Fruit fly (Drosophila melanogaster): Measurements from ENCODE around the gene C15.

Gene C15

DNA sequence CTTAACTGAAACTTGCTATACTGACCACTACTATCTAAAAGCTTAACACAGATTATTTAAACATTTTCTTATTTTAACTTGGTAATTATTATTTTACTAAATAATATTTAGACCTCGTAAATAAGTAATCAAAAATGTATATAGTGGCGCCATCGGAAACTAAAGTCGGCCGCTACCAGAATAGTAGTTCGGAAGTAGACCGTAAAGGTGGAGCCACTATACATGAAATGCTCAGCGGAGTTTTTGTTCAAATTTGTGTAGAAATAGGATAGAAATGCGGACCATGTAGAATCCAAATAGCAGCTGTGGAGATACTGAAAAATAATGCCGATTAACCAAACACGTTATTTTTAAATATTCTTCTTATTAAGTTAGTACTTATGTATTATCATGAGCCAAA is 20.4 kb downstream of the C15 start (continued):
- peak; percentile 98 for TF ChIP-seq HmgZ (tag; optimal IDR thresholded peaks at IDR 0.05)
- TF ChIP-seq Sox100B (GFP tag; optimal IDR thresholded peaks at IDR 0.05) = peak; percentile 94
- peak; percentile 96 for TF ChIP-seq Dip3 (GFP tag; optimal IDR thresholded peaks at IDR 0.05)
- peak; percentile 96 for TF ChIP-seq Hey (tag; optimal IDR thresholded peaks at IDR 0.05)
- TF ChIP-seq repo (GFP tag; optimal IDR thresholded peaks at IDR 0.05) = peak; percentile 98
- peak; percentile 99 for TF ChIP-seq CG8290 (GFP tag; optimal IDR thresholded peaks at IDR 0.05)
- peak; percentile 96 to 99 for TF ChIP-seq CG8290 (tag; optimal IDR thresholded peaks at IDR 0.05)
- TF ChIP-seq CG12071 (GFP tag; optimal IDR thresholded peaks at IDR 0.05) = peak; percentile 98
- peak; percentile 36 for TF ChIP-seq CG15479 (GFP tag; optimal IDR thresholded peaks at IDR 0.05)
- peak; percentile 99 for TF ChIP-seq Camta (GFP tag; optimal IDR thresholded peaks at IDR 0.05)
- TF ChIP-seq CG18011 (GFP tag; optimal IDR thresholded peaks at IDR 0.05) = peak; percentile 92
- TF ChIP-seq CG10321 (GFP tag; IDR thresholded peaks at IDR 0.05) = peak; percentile 87
- peak; percentile 95 for TF ChIP-seq pnt (GFP tag; optimal IDR thresholded peaks at IDR 0.05)
- TF ChIP-seq CG8944 (GFP tag; optimal IDR thresholded peaks at IDR 0.05) = peak; percentile 98
- peak; percentile 100 for TF ChIP-seq CG9817 (tag; optimal IDR thresholded peaks at IDR 0.05)
- peak; percentile 99 for TF ChIP-seq CTCF (GFP tag; optimal IDR thresholded peaks at IDR 0.05)
- TF ChIP-seq Stat92E (GFP tag; optimal IDR thresholded peaks at IDR 0.05) = peak in 1 of 3 experiments; percentile 3
- peak; percentile 97 for TF ChIP-seq pb (GFP tag; optimal IDR thresholded peaks at IDR 0.05)
- TF ChIP-seq CG12391 (tag; optimal IDR thresholded peaks at IDR 0.05) = peak; percentile 98
- TF ChIP-seq run (tag; optimal IDR thresholded peaks at IDR 0.05) = peak; percentile 80
- TF ChIP-seq CG1602 (GFP tag; optimal IDR thresholded peaks at IDR 0.05) = peak; percentile 98
- peak; percentile 99 for TF ChIP-seq CG6813 (GFP tag; optimal IDR thresholded peaks at IDR 0.05)
- TF ChIP-seq Dref (GFP tag; IDR thresholded peaks at IDR 0.05) = peak; percentile 55
- peak; percentile 97 for TF ChIP-seq mam (GFP tag; optimal IDR thresholded peaks at IDR 0.05)
- peak in 1 of 2 experiments; percentile 10 for TF ChIP-seq Hr78 (GFP tag; optimal IDR thresholded peaks at IDR 0.05)
- TF ChIP-seq danr (GFP tag; IDR thresholded peaks at IDR 0.05) = peak; percentile 94
- TF ChIP-seq CG7786 (GFP tag; optimal IDR thresholded peaks at IDR 0.05) = peak; percentile 94
- TF ChIP-seq CG34376 (GFP tag; optimal IDR thresholded peaks at IDR 0.05) = peak; percentile 96
- TF ChIP-seq ATbp (GFP tag; optimal IDR thresholded peaks at IDR 0.05) = peak; percentile 99
- peak; percentile 99 for TF ChIP-seq tin (GFP tag; optimal IDR thresholded peaks at IDR 0.05)
- TF ChIP-seq Ssrp (tag; optimal IDR thresholded peaks at IDR 0.05) = peak; percentile 97
- no peak for TF ChIP-seq usp (GFP tag; optimal IDR thresholded peaks at IDR 0.05)
- TF ChIP-seq Abd-B (GFP tag; optimal IDR thresholded peaks at IDR 0.05) = peak; percentile 96
- TF ChIP-seq Oli (tag; optimal IDR thresholded peaks at IDR 0.05) = peak; percentile 96
- TF ChIP-seq Vsx1 (GFP tag; optimal IDR thresholded peaks at IDR 0.05) = peak; percentile 98
- peak; percentile 93 for TF ChIP-seq CG11695 (GFP tag; IDR thresholded peaks at IDR 0.05)
- TF ChIP-seq B-H2 (GFP tag; optimal IDR thresholded peaks at IDR 0.05) = peak; percentile 99
- TF ChIP-seq chn (GFP tag; optimal IDR thresholded peaks at IDR 0.05) = peak; percentile 98
- TF ChIP-seq NfI (GFP tag; optimal IDR thresholded peaks at IDR 0.05) = peak; percentile 100
- TF ChIP-seq CG15696 (tag; optimal IDR thresholded peaks at IDR 0.05) = peak; percentile 96
- TF ChIP-seq so (GFP tag; IDR thresholded peaks at IDR 0.05) = peak; percentile 97
- TF ChIP-seq ro (GFP tag; IDR thresholded peaks at IDR 0.05) = peak; percentile 97
- peak; percentile 97 for TF ChIP-seq p53 (GFP tag; optimal IDR thresholded peaks at IDR 0.05)
- peak; percentile 95 for TF ChIP-seq CG15514 (GFP tag; optimal IDR thresholded peaks at IDR 0.05)
- TF ChIP-seq bowl (GFP tag; IDR thresholded peaks at IDR 0.05) = peak; percentile 95
- TF ChIP-seq CG31224 (GFP tag; IDR thresholded peaks at IDR 0.05) = peak; percentile 95
- peak; percentile 99 for TF ChIP-seq Meics (GFP tag; optimal IDR thresholded peaks at IDR 0.05)
- peak; percentile 98 for TF ChIP-seq schlank (tag; optimal IDR thresholded peaks at IDR 0.05)
- TF ChIP-seq CG6175 (GFP tag; IDR thresholded peaks at IDR 0.05) = peak; percentile 98
- peak; percentile 99 for TF ChIP-seq Rx (GFP tag; IDR thresholded peaks at IDR 0.05)
- peak; percentile 82 for TF ChIP-seq CG4360 (GFP tag; IDR thresholded peaks at IDR 0.05)
